Worm (Caenorhabditis elegans): ENCODE measurements around the gene F36A4.1.

- no peak for TF ChIP-seq hlh-30 (tag; optimal IDR thresholded peaks at IDR 0.05; ENCODE audit: insufficient read depth)
- no peak for TF ChIP-seq pqm-1 (tag; optimal IDR thresholded peaks at IDR 0.05)
- TF ChIP-seq nhr-11 (tag; optimal IDR thresholded peaks at IDR 0.05): no peak
- no peak for TF ChIP-seq ttx-3 (tag; optimal IDR thresholded peaks at IDR 0.05)
- no peak for TF ChIP-seq hlh-15 (tag; optimal IDR thresholded peaks at IDR 0.05)
- TF ChIP-seq ref-2 (tag; optimal IDR thresholded peaks at IDR 0.05): no peak
- no peak for TF ChIP-seq unc-42 (tag; optimal IDR thresholded peaks at IDR 0.05)
Observed at ce11 chrIV:4269308-4269707, 3.0 kb upstream of the F36A4.1 start, which contains the start of gene F36A4.3.
